Worm (Caenorhabditis elegans): Measurements from ENCODE around the gene F56C4.1.

DNA sequence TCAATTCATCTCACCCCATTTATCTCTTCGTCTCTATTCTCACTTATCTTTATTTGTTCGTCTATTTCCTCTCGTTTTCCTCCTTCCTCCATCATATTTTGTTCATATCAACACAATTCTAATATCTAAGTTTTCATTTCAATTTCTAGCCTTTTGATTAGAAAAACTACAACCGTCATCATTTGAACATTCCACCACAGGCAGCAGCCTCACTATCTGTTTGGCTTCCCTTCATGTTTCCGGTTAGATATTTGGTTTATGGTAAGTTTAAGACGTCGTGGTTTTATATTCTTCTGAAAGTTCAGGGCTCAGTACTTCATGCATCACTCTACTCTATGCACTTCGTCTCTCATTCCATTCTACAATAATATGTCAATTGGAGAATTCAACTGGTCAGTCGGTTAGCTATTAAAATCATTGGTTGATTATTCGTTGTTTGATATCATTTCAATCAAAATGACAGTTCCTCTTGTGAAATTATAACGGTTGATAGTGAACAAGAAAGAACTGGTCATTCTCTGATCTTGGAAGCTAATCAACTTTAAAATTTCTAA, 20.1 kb downstream of the F56C4.1 start, which contains the start of gene K08C7.1:
- no peak for TF ChIP-seq ceh-24 (tag; optimal IDR thresholded peaks at IDR 0.05)
- TF ChIP-seq npax-4 (tag; optimal IDR thresholded peaks at IDR 0.05): no peak
- no peak for TF ChIP-seq rnt-1 (tag; optimal IDR thresholded peaks at IDR 0.05)
- TF ChIP-seq ama-1 (optimal IDR thresholded peaks at IDR 0.05): no peak
- no peak for TF ChIP-seq unc-42 (tag; optimal IDR thresholded peaks at IDR 0.05)
- no peak for TF ChIP-seq sox-4 (tag; optimal IDR thresholded peaks at IDR 0.05)

All from whole organism, late embryonic.